Worm (Caenorhabditis elegans) whole organism, late embryonic: ENCODE results near the gene R05A10.4.

Experiments
- C08G9.2 ChIP-seq: sonication (generic microtip); optimal IDR thresholded peaks from 2 replicates; lab custom pipeline; 2016; ENCODE audit warnings: mild to moderate bottlenecking, missing genetic modification characterization, moderate library complexity, missing compliant biosample characterization
- ama-1 ChIP-seq: fragments of 150-350 bp; optimal IDR thresholded peaks from 2 replicates; lab custom pipeline; 2014
- ceh-22 ChIP-seq: sonication (generic microtip); optimal IDR thresholded peaks from 2 replicates; lab custom pipeline; 2017; ENCODE audit warnings: missing biosample characterization, missing genetic modification characterization
- ceh-45 ChIP-seq: fragments of 200-800 bp; sonication (Bioruptor generic); IDR thresholded peaks from 2 replicates; pipeline ENCODE4 v1.3.6; 2022; ENCODE audit warnings: missing genetic modification reagents, missing genetic modification characterization, missing compliant biosample characterization
- pha-2 ChIP-seq: sonication (generic microtip); optimal IDR thresholded peaks from 2 replicates; lab custom pipeline; 2017; ENCODE audit warnings: mild to moderate bottlenecking, missing genetic modification characterization, missing compliant biosample characterization
- pha-4 ChIP-seq: fragments of 150-350 bp; optimal IDR thresholded peaks from 2 replicates; lab custom pipeline; 2018; ENCODE audit warnings: missing biosample characterization, missing genetic modification reagents, missing genetic modification characterization

ce11 chrIV:14203162-14203561 is 30.9 kb downstream of the R05A10.4 start, which contains the start of gene F02H6.3:
- no peak for TF ChIP-seq ceh-22 (tag; lab: Kevin White, UChicago)
- no peak for TF ChIP-seq ama-1 (lab: Kevin White, UChicago)
- no peak for TF ChIP-seq C08G9.2 (tag; lab: Kevin White, UChicago)
- TF ChIP-seq pha-4 (tag; lab: Kevin White, UChicago) = no peak
- TF ChIP-seq pha-2 (tag; lab: Kevin White, UChicago) = no peak
- TF ChIP-seq ceh-45 (GFP tag; lab: Robert Waterston, UW) = no peak
